Fruit fly (Drosophila melanogaster): ENCODE results near the gene hop.

DNA sequence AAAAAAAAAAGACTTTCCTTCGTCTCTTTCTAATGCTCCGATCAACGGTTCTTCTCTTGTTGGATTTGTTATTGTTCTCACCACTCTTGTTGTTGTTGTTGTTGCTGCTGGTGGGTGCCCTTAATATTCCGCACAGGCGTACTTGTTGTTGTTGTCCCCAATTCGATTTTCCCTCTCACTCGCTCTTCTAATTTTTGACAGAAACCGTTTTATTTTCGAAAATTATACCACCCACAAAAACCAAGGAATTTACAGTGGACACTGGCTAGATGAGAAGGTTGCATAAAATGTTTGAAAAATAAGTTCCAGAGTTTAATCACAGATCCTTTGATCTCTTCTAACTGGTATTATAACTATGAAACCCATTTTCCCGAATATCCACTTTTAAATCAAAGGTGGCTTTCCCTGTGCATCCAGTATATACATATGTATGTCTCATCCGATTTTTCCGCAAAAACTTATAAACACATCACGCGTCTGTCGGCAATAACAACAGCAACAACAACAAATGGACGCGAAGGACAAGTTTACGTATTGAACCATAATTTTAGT lies 23.5 kb upstream of the hop start:
- TF ChIP-seq h (optimal IDR thresholded peaks at IDR 0.05) (no peak), insv (optimal IDR thresholded peaks at IDR 0.05) (no peak), psq (optimal IDR thresholded peaks at IDR 0.05) (no peak), ttk (optimal IDR thresholded peaks at IDR 0.05) (no peak), Sin3A (optimal IDR thresholded peaks at IDR 0.05) (no peak), Myc (optimal IDR thresholded peaks at IDR 0.05) (no peak)
